Fruit fly (Drosophila melanogaster): ENCODE measurements around the gene CG3841.

Gene CG3841

DNA sequence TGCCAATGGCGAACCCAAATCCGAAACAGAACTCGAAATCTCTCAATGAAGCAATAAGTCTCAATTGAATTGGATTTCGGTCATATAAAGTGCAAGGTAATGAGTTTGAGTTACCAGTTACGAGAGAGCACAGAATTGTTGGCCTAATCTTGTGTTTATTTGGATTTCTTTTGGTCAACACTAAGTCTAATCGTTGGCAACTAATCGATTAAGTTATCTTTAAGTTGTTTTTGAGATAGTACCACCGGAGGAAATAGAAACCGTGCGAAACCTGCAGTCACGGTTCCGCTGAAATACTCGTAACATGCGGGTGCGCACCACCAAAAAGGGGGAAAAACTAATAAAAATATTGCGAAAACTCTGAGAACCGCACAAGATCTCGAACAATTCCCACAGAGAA is at the start of gene CG3841:
Gene CG3841, plus strand, starts transcription at position 301 of the 400 bp plus-strand sequence.
- TF ChIP-seq Sin3A (optimal IDR thresholded peaks at IDR 0.05), result no peak
- no peak for TF ChIP-seq ttk (optimal IDR thresholded peaks at IDR 0.05)
- no peak for TF ChIP-seq Myc (optimal IDR thresholded peaks at IDR 0.05)
- no peak for TF ChIP-seq h (optimal IDR thresholded peaks at IDR 0.05)
- TF ChIP-seq psq (optimal IDR thresholded peaks at IDR 0.05), result no peak
- no peak for TF ChIP-seq insv (optimal IDR thresholded peaks at IDR 0.05)

DNA sequence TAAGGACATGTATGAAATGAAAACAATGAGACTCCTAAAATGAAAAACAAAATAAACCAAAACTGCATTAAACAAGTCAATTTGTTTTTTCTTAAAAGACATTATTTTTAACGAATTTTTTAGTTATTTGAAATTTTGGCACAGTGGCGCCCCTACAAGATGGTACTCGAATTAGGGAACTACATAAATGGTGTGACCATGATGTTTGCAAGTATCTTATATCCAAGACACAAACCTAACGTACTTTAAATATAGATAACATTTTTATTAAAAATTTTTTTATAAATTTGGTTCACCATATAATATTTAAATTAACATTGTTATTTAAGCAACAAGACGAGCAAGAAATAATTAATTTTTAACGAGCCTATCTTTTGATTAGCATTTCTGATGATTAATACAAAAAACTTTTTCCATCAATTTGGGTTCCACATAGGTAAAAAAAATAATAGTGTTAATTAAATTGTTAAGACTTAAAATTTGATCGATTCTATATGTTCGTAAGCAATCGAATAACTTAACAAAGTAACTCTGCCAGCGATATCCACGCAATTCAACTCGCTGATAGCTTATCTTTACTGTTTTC is 49.2 kb upstream of the CG3841 start, which contains the start of gene CG17855:
Gene CG17855, plus strand, starts transcription at position 536 of the 586 bp plus-strand sequence.
- no peak for TF ChIP-seq psq (optimal IDR thresholded peaks at IDR 0.05)
- TF ChIP-seq Myc (optimal IDR thresholded peaks at IDR 0.05), result no peak
- TF ChIP-seq Sin3A (optimal IDR thresholded peaks at IDR 0.05), result no peak
- no peak for TF ChIP-seq insv (optimal IDR thresholded peaks at IDR 0.05)
- no peak for TF ChIP-seq h (optimal IDR thresholded peaks at IDR 0.05)
- TF ChIP-seq ttk (optimal IDR thresholded peaks at IDR 0.05), result no peak

- TF ChIP-seq ttk (optimal IDR thresholded peaks at IDR 0.05), result no peak
- TF ChIP-seq Myc (optimal IDR thresholded peaks at IDR 0.05), result no peak
- TF ChIP-seq psq (optimal IDR thresholded peaks at IDR 0.05), result no peak
- no peak for TF ChIP-seq insv (optimal IDR thresholded peaks at IDR 0.05)
- TF ChIP-seq Sin3A (optimal IDR thresholded peaks at IDR 0.05), result no peak
- TF ChIP-seq h (optimal IDR thresholded peaks at IDR 0.05), result no peak
Measured at dm6 chr2L:9542578-9542977, 46.7 kb upstream of the CG3841 start, which contains the start of gene Cpr30B. Cpr30B (plus strand) TSS chr2L:9542878.

- TF ChIP-seq insv (optimal IDR thresholded peaks at IDR 0.05) (no peak), h (optimal IDR thresholded peaks at IDR 0.05) (no peak), Sin3A (optimal IDR thresholded peaks at IDR 0.05) (no peak), ttk (optimal IDR thresholded peaks at IDR 0.05) (no peak), psq (optimal IDR thresholded peaks at IDR 0.05) (no peak), Myc (optimal IDR thresholded peaks at IDR 0.05) (no peak)
Measured at dm6 chr2L:9543871-9544270, 45.4 kb upstream of the CG3841 start, which contains the start of gene CG13113. CG13113 (plus strand) TSS chr2L:9544171.

DNA sequence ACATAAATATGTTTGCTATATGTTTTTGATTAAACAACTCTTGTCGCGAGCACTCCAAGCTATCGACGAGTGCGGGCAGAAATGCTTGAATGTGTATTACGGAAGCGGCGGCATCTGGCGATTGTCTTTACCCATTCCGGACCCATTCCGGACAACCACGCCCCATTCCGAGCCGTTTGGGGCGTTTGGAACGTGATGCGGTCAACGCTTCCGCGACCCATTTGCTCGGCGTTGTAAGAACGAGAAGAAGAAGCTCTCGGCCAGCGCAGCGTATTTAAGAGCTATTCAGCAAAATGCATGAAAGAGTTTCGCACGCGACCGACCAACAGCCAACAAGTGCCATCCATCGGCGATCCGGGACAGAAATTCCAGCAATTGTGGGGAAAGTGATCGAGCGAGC is 43.8 kb upstream of the CG3841 start, which contains the start of gene CG13114:
Gene CG13114, plus strand, starts transcription at position 301 of the 400 bp plus-strand sequence.
- no peak for TF ChIP-seq ttk (optimal IDR thresholded peaks at IDR 0.05)
- TF ChIP-seq Myc (optimal IDR thresholded peaks at IDR 0.05), result no peak
- TF ChIP-seq insv (optimal IDR thresholded peaks at IDR 0.05), result no peak
- TF ChIP-seq h (optimal IDR thresholded peaks at IDR 0.05), result no peak
- no peak for TF ChIP-seq Sin3A (optimal IDR thresholded peaks at IDR 0.05)
- TF ChIP-seq psq (optimal IDR thresholded peaks at IDR 0.05), result no peak

dm6 chr2L:9550880-9551279 is 38.4 kb upstream of the CG3841 start:
- TF ChIP-seq h (optimal IDR thresholded peaks at IDR 0.05) (no peak), psq (optimal IDR thresholded peaks at IDR 0.05) (no peak), ttk (optimal IDR thresholded peaks at IDR 0.05) (no peak), Sin3A (optimal IDR thresholded peaks at IDR 0.05) (no peak), insv (optimal IDR thresholded peaks at IDR 0.05) (no peak), Myc (optimal IDR thresholded peaks at IDR 0.05) (no peak)

dm6 chr2L:9557858-9558257 is 31.4 kb upstream of the CG3841 start:
- TF ChIP-seq ttk (optimal IDR thresholded peaks at IDR 0.05), result no peak

dm6 chr2L:9560045-9560587 is 29.2 kb upstream of the CG3841 start:
- TF ChIP-seq Myc (optimal IDR thresholded peaks at IDR 0.05) (no peak), insv (optimal IDR thresholded peaks at IDR 0.05) (no peak), h (optimal IDR thresholded peaks at IDR 0.05) (no peak), ttk (optimal IDR thresholded peaks at IDR 0.05) (no peak), Sin3A (optimal IDR thresholded peaks at IDR 0.05) (no peak), psq (optimal IDR thresholded peaks at IDR 0.05) (no peak)

dm6 chr2L:9562713-9563112 is 26.6 kb upstream of the CG3841 start:
- TF ChIP-seq ttk (optimal IDR thresholded peaks at IDR 0.05), result no peak
- no peak for TF ChIP-seq Sin3A (optimal IDR thresholded peaks at IDR 0.05)
- no peak for TF ChIP-seq Myc (optimal IDR thresholded peaks at IDR 0.05)
- TF ChIP-seq psq (optimal IDR thresholded peaks at IDR 0.05), result no peak
- no peak for TF ChIP-seq insv (optimal IDR thresholded peaks at IDR 0.05)
- no peak for TF ChIP-seq h (optimal IDR thresholded peaks at IDR 0.05)

- TF ChIP-seq h (optimal IDR thresholded peaks at IDR 0.05) (no peak), Sin3A (optimal IDR thresholded peaks at IDR 0.05) (no peak), Myc (optimal IDR thresholded peaks at IDR 0.05) (no peak), ttk (optimal IDR thresholded peaks at IDR 0.05) (no peak), insv (optimal IDR thresholded peaks at IDR 0.05) (no peak), psq (optimal IDR thresholded peaks at IDR 0.05) (no peak)
Measured at dm6 chr2L:9564527-9564926, 24.7 kb upstream of the CG3841 start.

dm6 chr2L:9565387-9565786 is 23.9 kb upstream of the CG3841 start, which contains the start of gene CG46468:
CG46468 (minus strand) TSS chr2L:9565438.
- TF ChIP-seq ttk (optimal IDR thresholded peaks at IDR 0.05) (no peak), Sin3A (optimal IDR thresholded peaks at IDR 0.05) (no peak), Myc (optimal IDR thresholded peaks at IDR 0.05) (no peak), psq (optimal IDR thresholded peaks at IDR 0.05) (no peak), insv (optimal IDR thresholded peaks at IDR 0.05) (no peak), h (optimal IDR thresholded peaks at IDR 0.05) (no peak)

DNA sequence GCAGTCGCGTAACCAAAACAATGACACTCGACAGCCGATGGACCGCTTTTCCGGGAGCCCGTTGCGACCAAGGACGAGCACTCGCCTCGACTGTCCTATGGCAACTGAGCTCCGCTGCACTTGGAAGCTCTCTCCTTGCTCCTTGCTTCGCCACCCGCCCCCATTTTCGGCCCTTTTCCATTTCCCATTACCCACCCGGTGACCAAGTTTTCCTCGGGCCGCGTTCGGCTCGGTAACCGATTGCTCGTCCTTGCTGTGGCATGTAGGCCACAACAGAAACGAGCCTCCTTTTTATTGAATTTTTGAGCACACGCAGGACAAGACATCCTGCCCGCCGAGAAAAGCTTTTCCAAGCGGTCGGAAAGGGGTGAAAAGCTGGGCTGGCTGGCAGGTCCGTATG is 22.6 kb upstream of the CG3841 start, which contains the start of gene jp:
Gene jp, minus strand, starts transcription at position 95 of the 400 bp plus-strand sequence.
- TF ChIP-seq insv (optimal IDR thresholded peaks at IDR 0.05) (no peak), ttk (optimal IDR thresholded peaks at IDR 0.05) (no peak), h (optimal IDR thresholded peaks at IDR 0.05) (no peak), Sin3A (optimal IDR thresholded peaks at IDR 0.05) (no peak)
